Worm (Caenorhabditis elegans): ENCODE measurements around the gene ugt-16.

- TF ChIP-seq W03F9.2 (tag; optimal IDR thresholded peaks at IDR 0.05) (no peak), him-1 (tag; optimal IDR thresholded peaks at IDR 0.05) (no peak), dao-5 (tag; optimal IDR thresholded peaks at IDR 0.05) (no peak)
Observed at ce11 chrV:12811126-12811525, 13.7 kb upstream of the ugt-16 start, which contains the start of gene ZC443.2.
